Worm (Caenorhabditis elegans) whole organism, L4/young adult: ENCODE measurements around the gene Y37E11B.6.

Experiments used
- dao-5 ChIP-seq: sonication (generic microtip); optimal IDR thresholded peaks from 2 replicates; lab custom pipeline; 2016; ENCODE audit warnings: missing genotype, missing genetic modification characterization, moderate library complexity, missing compliant biosample characterization
- him-1 ChIP-seq: sonication (generic microtip); optimal IDR thresholded peaks from 2 replicates; lab custom pipeline; 2016; ENCODE audit warnings: missing genotype, missing genetic modification reagents, missing genetic modification characterization, missing compliant biosample characterization

DNA sequence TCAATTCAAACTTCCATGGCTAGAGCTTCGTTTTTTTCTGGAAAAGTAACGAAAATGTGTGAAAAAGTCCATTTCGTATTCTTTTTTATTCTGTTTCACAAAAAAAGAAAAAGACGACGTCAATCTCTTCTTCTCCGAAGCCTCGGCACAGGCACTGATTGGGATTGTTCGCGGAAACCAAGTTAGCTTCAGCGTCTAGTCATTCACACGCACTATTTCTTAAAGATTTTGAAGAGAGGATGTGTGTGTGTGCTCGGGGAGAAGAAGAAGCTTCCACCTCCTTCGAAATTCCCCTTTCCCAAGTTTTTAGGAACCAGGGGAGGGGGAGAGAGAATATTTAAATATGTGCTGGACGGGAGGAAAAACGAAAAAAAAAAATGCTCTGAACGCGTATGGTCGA is 27.3 kb upstream of the Y37E11B.6 start:
- TF ChIP-seq him-1 (tag; lab: Kevin White, UChicago) (no peak), dao-5 (tag; lab: Kevin White, UChicago) (no peak)
